Fruit fly (Drosophila melanogaster): ENCODE data around the gene Sumo.

DNA sequence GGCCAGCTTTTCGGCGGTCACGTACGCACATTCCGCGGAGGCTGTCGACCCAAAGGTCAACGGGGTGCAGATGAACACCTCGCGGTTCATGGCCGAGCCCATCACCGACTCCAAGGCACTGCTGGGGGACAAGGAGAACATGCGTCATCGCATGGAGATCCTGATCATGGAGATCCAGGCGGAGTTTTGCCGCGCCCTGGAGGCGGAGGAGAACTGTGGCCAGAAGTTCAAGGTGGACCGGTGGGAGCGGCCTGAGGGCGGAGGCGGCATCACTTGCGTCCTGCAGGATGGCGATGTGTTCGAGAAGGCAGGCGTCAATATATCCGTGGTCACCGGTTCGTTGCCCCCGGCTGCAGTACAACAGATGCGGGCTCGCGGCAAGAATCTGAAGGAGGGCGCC, 2.8 kb downstream of the Sumo start:
- TF ChIP-seq CG8478 (optimal IDR thresholded peaks at IDR 0.05) (no peak), CTCF (optimal IDR thresholded peaks at IDR 0.05) (no peak)

Measured in S2 (cell line).